Fruit fly (Drosophila melanogaster) whole organism, embryonic: ENCODE measurements around the gene CG18810.
A peak's percentile ranks its signal among the peaks of the same experiment; 100 is the strongest.

Source experiments
- B-H2 ChIP-seq: fragments of 200-800 bp; sonication (Bioruptor generic); optimal IDR thresholded peaks from 2 replicates; lab custom pipeline; 2018; ENCODE audit warnings: missing biosample characterization, mild to moderate bottlenecking, missing genetic modification characterization
- BEAF-32 ChIP-seq: fragments of 200-800 bp; sonication (Bioruptor generic); optimal IDR thresholded peaks from 3 replicates; lab custom pipeline; 2017; ENCODE audit warnings: missing biosample characterization, missing genetic modification characterization, mild to moderate bottlenecking, moderate library complexity, missing genetic modification reagents
- CG10543 ChIP-seq: fragments of 200-800 bp; sonication (Bioruptor generic); optimal IDR thresholded peaks from 3 replicates; lab custom pipeline; 2017; ENCODE audit warnings: missing biosample characterization, mild to moderate bottlenecking, missing genetic modification characterization, moderate library complexity
- CG13775 ChIP-seq: fragments of 200-800 bp; sonication (Bioruptor generic); optimal IDR thresholded peaks from 3 replicates; lab custom pipeline; 2017; ENCODE audit warnings: missing biosample characterization, mild to moderate bottlenecking, missing genetic modification characterization
- CG17186 ChIP-seq: fragments of 200-800 bp; sonication (Bioruptor generic); optimal IDR thresholded peaks from 3 replicates; lab custom pipeline; 2017; ENCODE audit warnings: missing biosample characterization, missing genetic modification reagents, missing genetic modification characterization
- CG18262 ChIP-seq: fragments of 200-800 bp; optimal IDR thresholded peaks from 3 replicates; lab custom pipeline; 2019; ENCODE audit warnings: missing biosample characterization, mild to moderate bottlenecking, missing genetic modification characterization, moderate library complexity
- CG2116 ChIP-seq: fragments of 200-800 bp; sonication (Bioruptor generic); optimal IDR thresholded peaks from 3 replicates; lab custom pipeline; 2018; ENCODE audit warnings: missing biosample characterization, mild to moderate bottlenecking, missing genetic modification characterization
- CG2129 ChIP-seq: fragments of 200-800 bp; sonication (Bioruptor generic); IDR thresholded peaks from 2 replicates; pipeline ENCODE4 v1.3.6; 2022; ENCODE audit warnings: missing biosample characterization, missing genetic modification characterization; ENCODE audit not compliant: partially characterized antibody
- CG31441 ChIP-seq: fragments of 200-800 bp; sonication (Bioruptor generic); IDR thresholded peaks from 2 replicates; pipeline ENCODE4 v1.3.6; 2022; ENCODE audit warnings: missing biosample characterization, missing genetic modification characterization
- CG34224 ChIP-seq: fragments of 200-800 bp; sonication (Bioruptor generic); IDR thresholded peaks from 3 replicates; pipeline ENCODE4 v1.3.6; 2022; ENCODE audit warnings: missing biosample characterization, missing genetic modification characterization; ENCODE audit not compliant: partially characterized antibody
- CG34422 ChIP-seq: fragments of 200-800 bp; sonication (Bioruptor generic); IDR thresholded peaks from 3 replicates; pipeline ENCODE4 v1.3.6; 2022; ENCODE audit warnings: missing biosample characterization, missing genetic modification characterization
- CG3726 ChIP-seq: fragments of 200-800 bp; sonication (Bioruptor generic); IDR thresholded peaks from 3 replicates; pipeline ENCODE4, ENCODE4 v1.3.6; 2022; ENCODE audit warnings: missing biosample characterization, missing genetic modification characterization
- CG3838 ChIP-seq: fragments of 200-800 bp; sonication (Bioruptor generic); optimal IDR thresholded peaks from 3 replicates; lab custom pipeline; 2016; ENCODE audit warnings: missing biosample characterization, missing genetic modification characterization
- CG3847 ChIP-seq: fragments of 200-800 bp; sonication (Bioruptor generic); IDR thresholded peaks from 2 replicates; pipeline ENCODE4 v1.3.6; 2022; ENCODE audit warnings: missing biosample characterization, missing genetic modification characterization
- CG43689 ChIP-seq: fragments of 200-800 bp; sonication (Bioruptor generic); IDR thresholded peaks from 2 replicates; pipeline ENCODE4 v1.3.6; 2022; ENCODE audit warnings: missing biosample characterization, missing genetic modification characterization
- CG6791 ChIP-seq: fragments of 200-800 bp; sonication (Bioruptor generic); IDR thresholded peaks from 3 replicates; pipeline ENCODE4 v1.3.6; 2022; ENCODE audit warnings: missing biosample characterization, missing genetic modification characterization; ENCODE audit not compliant: partially characterized antibody
- CG8388 ChIP-seq: fragments of 200-800 bp; sonication (Bioruptor generic); optimal IDR thresholded peaks from 2 replicates; lab custom pipeline; 2019; ENCODE audit warnings: missing biosample characterization, mild to moderate bottlenecking, missing genetic modification characterization, moderate library complexity
- CG9932 ChIP-seq: fragments of 200-800 bp; sonication (Bioruptor generic); IDR thresholded peaks from 2 replicates; pipeline ENCODE4 v1.3.6; 2022; ENCODE audit warnings: missing biosample characterization, missing genetic modification characterization
- Camta ChIP-seq: fragments of 200-800 bp; sonication (Bioruptor generic); optimal IDR thresholded peaks from 2 replicates; lab custom pipeline; 2016; ENCODE audit warnings: missing biosample characterization, missing genetic modification characterization
- CoRest ChIP-seq: fragments of 200-800 bp; sonication (Bioruptor generic); optimal IDR thresholded peaks from 3 replicates; lab custom pipeline; 2018; ENCODE audit warnings: missing biosample characterization, mild to moderate bottlenecking, missing genetic modification characterization, moderate library complexity
- Dll ChIP-seq: fragments of 200-800 bp; sonication (Bioruptor generic); IDR thresholded peaks from 4 replicates; pipeline ENCODE4 v1.3.6; 2022; ENCODE audit warnings: missing biosample characterization, missing genetic modification characterization; ENCODE audit not compliant: partially characterized antibody
- Doc3 ChIP-seq: fragments of 200-800 bp; sonication (Bioruptor generic); IDR thresholded peaks from 3 replicates; pipeline ENCODE4 v1.3.6; 2022; ENCODE audit warnings: missing biosample characterization, missing genetic modification characterization; ENCODE audit not compliant: partially characterized antibody
- E2f2 ChIP-seq: fragments of 200-800 bp; sonication (Bioruptor generic); IDR thresholded peaks from 2 replicates; pipeline ENCODE4 v1.3.6; 2022; ENCODE audit warnings: missing biosample characterization, missing genetic modification characterization
- HLH4C ChIP-seq: fragments of 200-800 bp; sonication (Bioruptor generic); IDR thresholded peaks from 3 replicates; pipeline ENCODE4 v1.3.6; 2022; ENCODE audit warnings: missing biosample characterization, missing genetic modification characterization; ENCODE audit not compliant: partially characterized antibody
- Hmx ChIP-seq: fragments of 200-800 bp; sonication (Bioruptor generic); optimal IDR thresholded peaks from 2 replicates; lab custom pipeline; 2016; ENCODE audit warnings: missing biosample characterization, missing genetic modification characterization
- Max ChIP-seq: fragments of 200-800 bp; sonication (Bioruptor generic); optimal IDR thresholded peaks from 2 replicates; lab custom pipeline; 2016; ENCODE audit warnings: missing biosample characterization, mild to moderate bottlenecking, missing genetic modification characterization
- Mrtf ChIP-seq: fragments of 200-800 bp; sonication (Bioruptor generic); IDR thresholded peaks from 3 replicates; pipeline ENCODE4 v1.3.6; 2022; ENCODE audit warnings: missing biosample characterization, missing genetic modification characterization
- Oaz ChIP-seq: fragments of 200-800 bp; sonication (Bioruptor generic); IDR thresholded peaks from 2 replicates; pipeline ENCODE4 v1.3.6; 2022; ENCODE audit warnings: missing biosample characterization, missing genetic modification characterization
- PHDP ChIP-seq: fragments of 200-800 bp; sonication (Bioruptor generic); optimal IDR thresholded peaks from 3 replicates; lab custom pipeline; 2018; ENCODE audit warnings: missing biosample characterization, mild to moderate bottlenecking, missing genetic modification characterization, moderate library complexity
- Poxn ChIP-seq: fragments of 200-800 bp; sonication (Bioruptor generic); IDR thresholded peaks from 2 replicates; pipeline ENCODE4 v1.3.6; 2022; ENCODE audit warnings: missing biosample characterization, missing genetic modification characterization
- Rfx ChIP-seq: fragments of 200-800 bp; sonication (Bioruptor generic); IDR thresholded peaks from 2 replicates; pipeline ENCODE4 v1.3.6; 2022; ENCODE audit warnings: missing biosample characterization, missing genetic modification characterization
- Sox100B ChIP-seq: fragments of 200-800 bp; sonication (Bioruptor generic); optimal IDR thresholded peaks from 3 replicates; lab custom pipeline; 2018; ENCODE audit warnings: missing biosample characterization, mild to moderate bottlenecking, missing genetic modification characterization
- amos ChIP-seq: fragments of 200-800 bp; sonication (Bioruptor generic); IDR thresholded peaks from 2 replicates; pipeline ENCODE4 v1.3.6; 2022; ENCODE audit warnings: missing biosample characterization, missing genetic modification characterization; ENCODE audit not compliant: partially characterized antibody
- ara ChIP-seq: fragments of 200-800 bp; sonication (Bioruptor generic); IDR thresholded peaks from 2 replicates; pipeline ENCODE4 v1.3.6; 2022; ENCODE audit warnings: missing biosample characterization, missing genetic modification characterization
- ato ChIP-seq: fragments of 200-800 bp; sonication (Bioruptor generic); IDR thresholded peaks from 2 replicates; pipeline ENCODE4 v1.3.6; 2022; ENCODE audit warnings: missing biosample characterization, missing genetic modification characterization; ENCODE audit not compliant: partially characterized antibody
- da ChIP-seq: fragments of 200-800 bp; sonication (Bioruptor generic); optimal IDR thresholded peaks from 2 replicates; lab custom pipeline; 2016; ENCODE audit warnings: missing biosample characterization, missing genetic modification characterization
- fd64A ChIP-seq: fragments of 200-800 bp; sonication (Bioruptor generic); optimal IDR thresholded peaks from 3 replicates; lab custom pipeline; 2018; ENCODE audit warnings: missing biosample characterization, mild to moderate bottlenecking, missing genetic modification characterization
- gro ChIP-seq: fragments of 200-800 bp; sonication (Bioruptor generic); optimal IDR thresholded peaks from 2 replicates; lab custom pipeline; 2016; ENCODE audit warnings: missing biosample characterization, missing genetic modification characterization
- ind ChIP-seq: fragments of 200-800 bp; sonication (Bioruptor generic); optimal IDR thresholded peaks from 3 replicates; lab custom pipeline; 2016; ENCODE audit warnings: missing biosample characterization, missing genetic modification characterization
- knrl ChIP-seq: fragments of 200-800 bp; sonication (Bioruptor generic); IDR thresholded peaks from 3 replicates; pipeline ENCODE4 v1.3.6; 2022; ENCODE audit warnings: missing biosample characterization, missing genetic modification characterization; ENCODE audit not compliant: partially characterized antibody
- lilli ChIP-seq: fragments of 200-800 bp; sonication (Bioruptor generic); optimal IDR thresholded peaks from 3 replicates; lab custom pipeline; 2016; ENCODE audit warnings: missing biosample characterization, missing genetic modification characterization
- nerfin-1 ChIP-seq: fragments of 200-800 bp; sonication (Bioruptor generic); optimal IDR thresholded peaks from 3 replicates; lab custom pipeline; 2019; ENCODE audit warnings: missing biosample characterization, mild to moderate bottlenecking, missing genetic modification characterization, moderate library complexity
- nom ChIP-seq: fragments of 200-800 bp; sonication (Bioruptor generic); optimal IDR thresholded peaks from 2 replicates; lab custom pipeline; 2017; ENCODE audit warnings: missing biosample characterization, missing genetic modification characterization, mild to moderate bottlenecking, moderate library complexity, missing genetic modification reagents
- org-1 ChIP-seq: fragments of 200-800 bp; sonication (Bioruptor generic); optimal IDR thresholded peaks from 2 replicates; lab custom pipeline; 2017; ENCODE audit warnings: missing biosample characterization, missing genetic modification characterization
- phol ChIP-seq: fragments of 200-800 bp; sonication (Bioruptor generic); optimal IDR thresholded peaks from 3 replicates; lab custom pipeline; 2018; ENCODE audit warnings: missing biosample characterization, mild to moderate bottlenecking, missing genetic modification characterization, moderate library complexity
- psq ChIP-seq: fragments of 200-800 bp; sonication (Bioruptor generic); optimal IDR thresholded peaks from 2 replicates; lab custom pipeline; 2017; ENCODE audit warnings: missing biosample characterization, missing genetic modification characterization
- row ChIP-seq: fragments of 200-800 bp; sonication (Bioruptor generic); IDR thresholded peaks from 3 replicates; pipeline ENCODE4 v1.3.6; 2022; ENCODE audit warnings: missing biosample characterization, missing genetic modification characterization
- sens ChIP-seq: fragments of 200-800 bp; sonication (Bioruptor generic); peaks from one replicate; lab custom pipeline; 2016; ENCODE audit warnings: missing biosample characterization, missing genetic modification characterization
- slbo ChIP-seq: fragments of 200-800 bp; sonication (Bioruptor generic); IDR thresholded peaks from 2 replicates; pipeline ENCODE4 v1.3.6; 2022; ENCODE audit warnings: missing biosample characterization, missing genetic modification characterization
- sob ChIP-seq: fragments of 200-800 bp; sonication (Bioruptor generic); IDR thresholded peaks from 2 replicates; pipeline ENCODE4 v1.3.6; 2022; ENCODE audit warnings: missing biosample characterization, missing genetic modification characterization
- zfh2 ChIP-seq: fragments of 200-800 bp; sonication (Bioruptor generic); optimal IDR thresholded peaks from 2 replicates; lab custom pipeline; 2016; ENCODE audit warnings: missing biosample characterization, missing genetic modification characterization

CG18810 gene

dm6 chr2L:20675875-20676274 lies 27.2 kb downstream of the CG18810 start, which contains the start of the genes CG31678 and IKKepsilon (continued):
- peak; percentile 61 for TF ChIP-seq Max (GFP tag; lab: Kevin White, UChicago)
- TF ChIP-seq CG8388 (GFP tag; lab: Kevin White, UChicago) = no peak
- no peak for TF ChIP-seq ara (GFP tag; lab: Robert Waterston, UW)
- peak; percentile 73 for TF ChIP-seq CG2129 (GFP tag; lab: Robert Waterston, UW)
- peak; percentile 35 for TF ChIP-seq CG18262 (tag; lab: Kevin White, UChicago)
- no peak for TF ChIP-seq da
- peak; percentile 30 for TF ChIP-seq sens (GFP tag; lab: Kevin White, UChicago)
- no peak for TF ChIP-seq Camta
- TF ChIP-seq Dll (GFP tag; lab: Robert Waterston, UW) = peak; percentile 91
- TF ChIP-seq Hmx = no peak
- TF ChIP-seq org-1 (GFP tag; lab: Kevin White, UChicago) = no peak
- peak; percentile 39; the same call in 1 of the 2 replicates for TF ChIP-seq CG3847
- TF ChIP-seq CG31441 (GFP tag; lab: Robert Waterston, UW) = peak; percentile 86
- TF ChIP-seq gro (GFP tag; lab: Kevin White, UChicago) = no peak
- peak; percentile 74 for TF ChIP-seq Doc3 (GFP tag; lab: Robert Waterston, UW)
- peak; percentile 52 for TF ChIP-seq phol (tag; lab: Kevin White, UChicago)
- TF ChIP-seq ind (GFP tag; lab: Kevin White, UChicago) = peak; percentile 47
- TF ChIP-seq lilli (GFP tag; lab: Kevin White, UChicago) = peak; percentile 44
- TF ChIP-seq CG9932 (GFP tag; lab: Robert Waterston, UW) = peak; percentile 76
- TF ChIP-seq CG17186 = peak; percentile 78
- peak; percentile 53 for TF ChIP-seq CoRest (tag; lab: Kevin White, UChicago)
- TF ChIP-seq row (GFP tag; lab: Robert Waterston, UW) = peak; percentile 81
- TF ChIP-seq slbo (GFP tag; lab: Robert Waterston, UW) = peak; percentile 70
- TF ChIP-seq BEAF-32 (GFP tag; lab: Kevin White, UChicago) = peak; percentile 85
- TF ChIP-seq nerfin-1 = no peak
- peak; percentile 37 for TF ChIP-seq zfh2 (GFP tag; lab: Kevin White, UChicago)
- no peak for TF ChIP-seq fd64A (GFP tag; lab: Kevin White, UChicago)
- no peak for TF ChIP-seq CG10543 (GFP tag; lab: Kevin White, UChicago)
- no peak for TF ChIP-seq Mrtf (GFP tag; lab: Robert Waterston, UW)
- TF ChIP-seq HLH4C (GFP tag; lab: Robert Waterston, UW) = peak; percentile 98
- TF ChIP-seq CG13775 (GFP tag; lab: Kevin White, UChicago) = peak; percentile 6
- TF ChIP-seq CG43689 (GFP tag; lab: Robert Waterston, UW) = no peak
- peak; percentile 64; the same call in 2 of the 3 replicates for TF ChIP-seq CG34422
- TF ChIP-seq Oaz (GFP tag; lab: Robert Waterston, UW) = no peak
- TF ChIP-seq psq = no peak
- peak; percentile 30 for TF ChIP-seq PHDP
- peak; percentile 91 for TF ChIP-seq amos (GFP tag; lab: Robert Waterston, UW)
- TF ChIP-seq CG3838 (GFP tag; lab: Kevin White, UChicago) = no peak
- peak; percentile 59 for TF ChIP-seq Rfx (GFP tag; lab: Robert Waterston, UW)
- no peak for TF ChIP-seq Poxn
- TF ChIP-seq E2f2 (GFP tag; lab: Robert Waterston, UW) = peak; percentile 49
- peak; percentile 0 for TF ChIP-seq Sox100B (GFP tag; lab: Kevin White, UChicago)
- peak; percentile 57 for TF ChIP-seq sob (GFP tag; lab: Robert Waterston, UW)
- TF ChIP-seq knrl (GFP tag; lab: Robert Waterston, UW) = peak; percentile 91
- no peak for TF ChIP-seq CG3726 (GFP tag; lab: Robert Waterston, UW)
- TF ChIP-seq nom = peak; percentile 18
- peak; percentile 86 for TF ChIP-seq CG2116 (GFP tag; lab: Kevin White, UChicago)
- peak; percentile 83 for TF ChIP-seq ato (GFP tag; lab: Robert Waterston, UW)
- no peak for TF ChIP-seq B-H2 (GFP tag; lab: Kevin White, UChicago)
- TF ChIP-seq CG34224 = peak; percentile 93
- peak; percentile 90 for TF ChIP-seq CG6791 (GFP tag; lab: Robert Waterston, UW)
